Worm (Caenorhabditis elegans): ENCODE results near the gene W01D2.3.

ce11 chrII:14849897-14850296 is 45.8 kb upstream of the W01D2.3 start:
- TF ChIP-seq nhr-12 (tag; optimal IDR thresholded peaks at IDR 0.05): no peak
- TF ChIP-seq cnd-1 (tag; optimal IDR thresholded peaks at IDR 0.05): no peak
- no peak for TF ChIP-seq nhr-237 (tag; optimal IDR thresholded peaks at IDR 0.05)
- TF ChIP-seq sptf-1 (tag; optimal IDR thresholded peaks at IDR 0.05): no peak
- no peak for TF ChIP-seq lin-13 (tag; optimal IDR thresholded peaks at IDR 0.05)
- TF ChIP-seq nhr-28 (tag; optimal IDR thresholded peaks at IDR 0.05): no peak
- TF ChIP-seq elt-1 (tag; optimal IDR thresholded peaks at IDR 0.05; ENCODE audit: borderline replicate concordance, insufficient read depth): no peak
- TF ChIP-seq ztf-11 (tag; optimal IDR thresholded peaks at IDR 0.05): no peak
